Fruit fly (Drosophila melanogaster) whole organism, embryonic: ENCODE measurements around the gene Hat1.

Experiments
- Antp ChIP-seq: fragments of 200-800 bp; sonication (Bioruptor generic); optimal IDR thresholded peaks from 3 replicates; lab custom pipeline; 2016; ENCODE audit warnings: missing biosample characterization, missing genetic modification characterization
- Bdp1 ChIP-seq: fragments of 200-800 bp; sonication (Bioruptor generic); optimal IDR thresholded peaks from 3 replicates; lab custom pipeline; 2016; ENCODE audit warnings: missing biosample characterization, missing genetic modification characterization
- Bteb2 ChIP-seq: fragments of 200-800 bp; sonication (Bioruptor generic); optimal IDR thresholded peaks from 2 replicates; lab custom pipeline; 2016; ENCODE audit warnings: missing biosample characterization, missing genetic modification characterization
- CG10267 ChIP-seq: fragments of 200-800 bp; sonication (Bioruptor generic); optimal IDR thresholded peaks from 2 replicates; lab custom pipeline; 2018; ENCODE audit warnings: missing biosample characterization, mild to moderate bottlenecking, missing genetic modification characterization, moderate library complexity
- CG10543 ChIP-seq: fragments of 200-800 bp; sonication (Bioruptor generic); optimal IDR thresholded peaks from 3 replicates; lab custom pipeline; 2017; ENCODE audit warnings: missing biosample characterization, mild to moderate bottlenecking, missing genetic modification characterization, moderate library complexity
- CG10565 ChIP-seq: fragments of 200-800 bp; sonication (Bioruptor generic); optimal IDR thresholded peaks from 3 replicates; lab custom pipeline; 2016; ENCODE audit warnings: missing biosample characterization, mild to moderate bottlenecking, missing genetic modification characterization
- CG10654 ChIP-seq: fragments of 200-800 bp; sonication (Bioruptor generic); optimal IDR thresholded peaks from 2 replicates; lab custom pipeline; 2016; ENCODE audit warnings: missing biosample characterization, missing genetic modification characterization
- CG11695 ChIP-seq: fragments of 200-800 bp; sonication (Bioruptor generic); IDR thresholded peaks from 3 replicates; pipeline ENCODE4 v1.3.6; 2022; ENCODE audit warnings: missing biosample characterization, missing genetic modification characterization
- CG11723 ChIP-seq: fragments of 200-800 bp; sonication (Bioruptor generic); optimal IDR thresholded peaks from 2 replicates; lab custom pipeline; 2017; ENCODE audit warnings: missing biosample characterization, mild to moderate bottlenecking, missing genetic modification characterization
- CG12744 ChIP-seq: fragments of 200-800 bp; sonication (Bioruptor generic); optimal IDR thresholded peaks from 2 replicates; lab custom pipeline; 2016; ENCODE audit warnings: missing biosample characterization, missing genetic modification characterization
- CG13296 ChIP-seq: fragments of 200-800 bp; sonication (Bioruptor generic); optimal IDR thresholded peaks from 3 replicates; lab custom pipeline; 2018; ENCODE audit warnings: missing biosample characterization, mild to moderate bottlenecking, missing genetic modification characterization
- CG13775 ChIP-seq: fragments of 200-800 bp; sonication (Bioruptor generic); optimal IDR thresholded peaks from 3 replicates; lab custom pipeline; 2017; ENCODE audit warnings: missing biosample characterization, mild to moderate bottlenecking, missing genetic modification characterization
- CG14050 ChIP-seq: fragments of 200-800 bp; sonication (Bioruptor generic); IDR thresholded peaks from 3 replicates; pipeline ENCODE4 v1.3.6; 2022; ENCODE audit warnings: missing biosample characterization, missing genetic modification characterization
- CG16779 ChIP-seq: fragments of 200-800 bp; sonication (Bioruptor generic); IDR thresholded peaks from 2 replicates; pipeline ENCODE4 v1.3.6; 2022; ENCODE audit warnings: missing biosample characterization, missing genetic modification characterization
- CG16863 ChIP-seq: fragments of 200-800 bp; sonication (Bioruptor generic); optimal IDR thresholded peaks from 3 replicates; lab custom pipeline; 2016; ENCODE audit warnings: missing biosample characterization, missing genetic modification characterization
- CG2875 ChIP-seq: fragments of 200-800 bp; sonication (Bioruptor generic); optimal IDR thresholded peaks from 2 replicates; lab custom pipeline; 2017; ENCODE audit warnings: missing biosample characterization, mild to moderate bottlenecking, missing genetic modification characterization, missing genetic modification reagents
- CG30403 ChIP-seq: fragments of 200-800 bp; sonication (Bioruptor generic); optimal IDR thresholded peaks from 3 replicates; lab custom pipeline; 2016; ENCODE audit warnings: missing biosample characterization, missing genetic modification characterization
- CG3065 ChIP-seq: fragments of 200-800 bp; sonication (Bioruptor generic); optimal IDR thresholded peaks from 2 replicates; lab custom pipeline; 2016; ENCODE audit warnings: missing biosample characterization, missing genetic modification characterization
- CG31365 ChIP-seq: fragments of 200-800 bp; sonication (Bioruptor generic); optimal IDR thresholded peaks from 2 replicates; lab custom pipeline; 2018; ENCODE audit warnings: missing biosample characterization, mild to moderate bottlenecking, missing genetic modification characterization
- CG3838 ChIP-seq: fragments of 200-800 bp; sonication (Bioruptor generic); optimal IDR thresholded peaks from 3 replicates; lab custom pipeline; 2016; ENCODE audit warnings: missing biosample characterization, missing genetic modification characterization
- CG3847 ChIP-seq: fragments of 200-800 bp; sonication (Bioruptor generic); IDR thresholded peaks from 2 replicates; pipeline ENCODE4 v1.3.6; 2022; ENCODE audit warnings: missing biosample characterization, missing genetic modification characterization
- CG4730 ChIP-seq: fragments of 200-800 bp; sonication (Bioruptor generic); IDR thresholded peaks from 2 replicates; pipeline ENCODE4 v1.3.6; 2022; ENCODE audit warnings: missing biosample characterization, missing genetic modification characterization
- CG7786 ChIP-seq: fragments of 200-800 bp; sonication (Bioruptor generic); optimal IDR thresholded peaks from 2 replicates; lab custom pipeline; 2016; ENCODE audit warnings: missing biosample characterization, missing genetic modification characterization
- CG7987 ChIP-seq: fragments of 200-800 bp; sonication (Bioruptor generic); optimal IDR thresholded peaks from 2 replicates; lab custom pipeline; 2018; ENCODE audit warnings: missing biosample characterization, mild to moderate bottlenecking, missing genetic modification characterization, moderate library complexity
- CrebB ChIP-seq: fragments of 200-800 bp; sonication (Bioruptor generic); optimal IDR thresholded peaks from 3 replicates; lab custom pipeline; 2018; ENCODE audit warnings: missing biosample characterization, mild to moderate bottlenecking, missing genetic modification characterization
- D19A ChIP-seq: fragments of 200-800 bp; optimal IDR thresholded peaks from 3 replicates; lab custom pipeline; 2019; ENCODE audit warnings: missing biosample characterization, mild to moderate bottlenecking, missing genetic modification characterization, moderate library complexity
- E2f1 ChIP-seq: fragments of 200-800 bp; sonication (Bioruptor generic); IDR thresholded peaks from 2 replicates; pipeline ENCODE4 v1.3.6; 2022; ENCODE audit warnings: missing biosample characterization, missing genetic modification characterization
- Ets97D ChIP-seq: fragments of 200-800 bp; sonication (Bioruptor generic); optimal IDR thresholded peaks from 3 replicates; lab custom pipeline; 2016; ENCODE audit warnings: missing biosample characterization, missing genetic modification characterization
- HLH54F ChIP-seq: fragments of 200-800 bp; sonication (Bioruptor generic); optimal IDR thresholded peaks from 3 replicates; lab custom pipeline; 2016; ENCODE audit warnings: missing biosample characterization, missing genetic modification characterization
- Hey ChIP-seq: fragments of 200-800 bp; sonication (Bioruptor generic); optimal IDR thresholded peaks from 3 replicates; lab custom pipeline; 2018; ENCODE audit warnings: missing biosample characterization, mild to moderate bottlenecking, missing genetic modification characterization
- Lpt ChIP-seq: fragments of >200 bp; optimal IDR thresholded peaks from 2 replicates; lab custom pipeline; 2018; ENCODE audit warnings: missing biosample characterization, missing genetic modification characterization
- Mes4 ChIP-seq: fragments of 200-800 bp; sonication (Bioruptor generic); optimal IDR thresholded peaks from 2 replicates; lab custom pipeline; 2016; ENCODE audit warnings: missing biosample characterization, missing genetic modification characterization
- Oli ChIP-seq: fragments of 200-800 bp; sonication (Bioruptor generic); optimal IDR thresholded peaks from 2 replicates; lab custom pipeline; 2018; ENCODE audit warnings: missing biosample characterization, mild to moderate bottlenecking, missing genetic modification characterization, moderate library complexity
- Sry-β ChIP-seq: fragments of 200-800 bp; sonication (Bioruptor generic); optimal IDR thresholded peaks from 2 replicates; lab custom pipeline; 2018; ENCODE audit warnings: missing biosample characterization, mild to moderate bottlenecking, missing genetic modification characterization, moderate library complexity
- TFAM ChIP-seq: fragments of 200-800 bp; sonication (Bioruptor generic); optimal IDR thresholded peaks from 2 replicates; lab custom pipeline; 2017; ENCODE audit warnings: missing biosample characterization, missing genetic modification characterization, inconsistent platforms
- br ChIP-seq: fragments of >200 bp; optimal IDR thresholded peaks from 2 replicates; lab custom pipeline; 2017
- corto ChIP-seq: fragments of 200-800 bp; sonication (Bioruptor generic); optimal IDR thresholded peaks from 2 replicates; lab custom pipeline; 2016; ENCODE audit warnings: missing biosample characterization, mild to moderate bottlenecking, missing genetic modification characterization, moderate library complexity
- crc ChIP-seq: fragments of 200-800 bp; sonication (Bioruptor generic); optimal IDR thresholded peaks from 2 replicates; lab custom pipeline; 2016; ENCODE audit warnings: missing biosample characterization, missing genetic modification characterization
- croc ChIP-seq: fragments of 200-800 bp; sonication (Bioruptor generic); conservative IDR thresholded peaks from 3 replicates; pipeline ENCODE4 v1.3.6; 2022; ENCODE audit warnings: missing biosample characterization, missing genetic modification characterization
- da ChIP-seq: fragments of 200-800 bp; sonication (Bioruptor generic); optimal IDR thresholded peaks from 2 replicates; lab custom pipeline; 2016; ENCODE audit warnings: missing biosample characterization, missing genetic modification characterization
- dmrt99B ChIP-seq: fragments of 200-800 bp; sonication (Bioruptor generic); optimal IDR thresholded peaks from 2 replicates; lab custom pipeline; 2018; ENCODE audit warnings: missing biosample characterization, mild to moderate bottlenecking, missing genetic modification characterization, moderate library complexity
- gce ChIP-seq: fragments of 200-800 bp; sonication (Bioruptor generic); IDR thresholded peaks from 3 replicates; pipeline ENCODE4 v1.3.6; 2022; ENCODE audit warnings: missing biosample characterization, missing genetic modification characterization
- gfzf ChIP-seq: fragments of 200-800 bp; sonication (Bioruptor generic); optimal IDR thresholded peaks from 2 replicates; lab custom pipeline; 2016; ENCODE audit warnings: missing biosample characterization, mild to moderate bottlenecking, missing genetic modification characterization, moderate library complexity
- gt ChIP-seq: fragments of 200-800 bp; sonication (Bioruptor generic); IDR thresholded peaks from 2 replicates; pipeline ENCODE4 v1.3.6; 2022; ENCODE audit warnings: missing biosample characterization, missing genetic modification characterization
- lilli ChIP-seq: fragments of 200-800 bp; sonication (Bioruptor generic); optimal IDR thresholded peaks from 3 replicates; lab custom pipeline; 2016; ENCODE audit warnings: missing biosample characterization, missing genetic modification characterization
- pum ChIP-seq: fragments of 200-800 bp; sonication (Bioruptor generic); optimal IDR thresholded peaks from 2 replicates; lab custom pipeline; 2016; ENCODE audit warnings: missing biosample characterization, missing genetic modification characterization
- schlank ChIP-seq: fragments of 200-800 bp; sonication (Bioruptor generic); optimal IDR thresholded peaks from 2 replicates; lab custom pipeline; 2018; ENCODE audit warnings: missing biosample characterization, mild to moderate bottlenecking, missing genetic modification characterization
- sima ChIP-seq: fragments of 200-800 bp; sonication (Bioruptor generic); optimal IDR thresholded peaks from 2 replicates; lab custom pipeline; 2016; ENCODE audit warnings: missing biosample characterization, missing genetic modification characterization
- slbo ChIP-seq: fragments of 200-800 bp; sonication (Bioruptor generic); IDR thresholded peaks from 2 replicates; pipeline ENCODE4 v1.3.6; 2022; ENCODE audit warnings: missing biosample characterization, missing genetic modification characterization

Hat1 gene

dm6 chr3R:5789025-5789953 is at the start of gene Hat1, which contains the start of gene Rpn5 (continued):
- peak; percentile 91 for TF ChIP-seq Antp (GFP tag; lab: Kevin White, UChicago)
- peak; percentile 81 for TF ChIP-seq CG12744 (GFP tag; lab: Kevin White, UChicago)
- TF ChIP-seq Bteb2, result peak; percentile 84
- no peak for TF ChIP-seq gt (GFP tag; lab: Robert Waterston, UW)
- no peak; the same call in 2 of the 3 replicates for TF ChIP-seq CG14050 (GFP tag; lab: Robert Waterston, UW)
- TF ChIP-seq CG3065, result peak; percentile 51
- peak; percentile 71 for TF ChIP-seq sima (GFP tag; lab: Kevin White, UChicago)
- TF ChIP-seq Mes4 (GFP tag; lab: Kevin White, UChicago), result peak; percentile 83
- TF ChIP-seq br (lab: Kevin White, UChicago), result no peak
- TF ChIP-seq CG11695 (GFP tag; lab: Robert Waterston, UW), result peak; percentile 44; the same call in 1 of the 3 replicates
- peak; percentile 49; the same call in 1 of the 3 replicates for TF ChIP-seq gce (GFP tag; lab: Robert Waterston, UW)
- peak; percentile 93 for TF ChIP-seq CG7786 (GFP tag; lab: Kevin White, UChicago)
- TF ChIP-seq D19A (tag; lab: Kevin White, UChicago), result peak; percentile 46
- TF ChIP-seq E2f1 (GFP tag; lab: Robert Waterston, UW), result peak; percentile 59
- peak; percentile 94 for TF ChIP-seq HLH54F (GFP tag; lab: Kevin White, UChicago)
- peak; percentile 83 for TF ChIP-seq Bdp1
- peak; percentile 1 for TF ChIP-seq CrebB
- peak; percentile 22 for TF ChIP-seq TFAM
- peak; percentile 93 for TF ChIP-seq pum (GFP tag; lab: Kevin White, UChicago)
- TF ChIP-seq Ets97D (GFP tag; lab: Kevin White, UChicago), result peak; percentile 87
- TF ChIP-seq dmrt99B (tag; lab: Kevin White, UChicago), result no peak
- peak; percentile 21 for TF ChIP-seq Hey
- TF ChIP-seq CG7987 (GFP tag; lab: Kevin White, UChicago), result peak; percentile 8
- TF ChIP-seq CG3847 (GFP tag; lab: Robert Waterston, UW), result peak; percentile 86
- TF ChIP-seq CG10543 (GFP tag; lab: Kevin White, UChicago), result peak; percentile 75
- peak; percentile 72 for TF ChIP-seq da
- peak; percentile 35 for TF ChIP-seq CG2875 (GFP tag; lab: Kevin White, UChicago)
- TF ChIP-seq Sry-β (GFP tag; lab: Kevin White, UChicago), result peak; percentile 90
- TF ChIP-seq Oli (tag; lab: Kevin White, UChicago), result peak; percentile 75
- TF ChIP-seq CG13775 (GFP tag; lab: Kevin White, UChicago), result peak; percentile 93
- peak; percentile 4; the same call in 1 of the 2 replicates for TF ChIP-seq CG4730 (GFP tag; lab: Robert Waterston, UW)
- TF ChIP-seq corto, result peak; percentile 71
- peak; percentile 38 for TF ChIP-seq gfzf (GFP tag; lab: Kevin White, UChicago)
- peak; percentile 46; the same call in 1 of the 2 replicates for TF ChIP-seq CG16779 (GFP tag; lab: Robert Waterston, UW)
- TF ChIP-seq CG10654, result peak; percentile 78
- TF ChIP-seq Lpt (GFP tag; lab: Kevin White, UChicago), result no peak
- peak; percentile 80 for TF ChIP-seq crc (GFP tag; lab: Kevin White, UChicago)
- peak; percentile 92 for TF ChIP-seq CG16863 (GFP tag; lab: Kevin White, UChicago)
- peak; percentile 96 for TF ChIP-seq CG30403 (GFP tag; lab: Kevin White, UChicago)
- TF ChIP-seq CG11723, result peak; percentile 57
- TF ChIP-seq lilli (GFP tag; lab: Kevin White, UChicago), result peak; percentile 92
- TF ChIP-seq CG3838, result peak; percentile 59
- TF ChIP-seq croc (GFP tag; lab: Robert Waterston, UW), result peak; percentile 21; the same call in 1 of the 3 replicates
- peak; percentile 78 for TF ChIP-seq slbo
- TF ChIP-seq CG31365 (tag; lab: Kevin White, UChicago), result no peak
- peak; percentile 52 for TF ChIP-seq CG13296 (GFP tag; lab: Kevin White, UChicago)
- peak; percentile 97 for TF ChIP-seq CG10267
- peak; percentile 17 for TF ChIP-seq CG10565
- peak; percentile 27 for TF ChIP-seq schlank (tag; lab: Kevin White, UChicago)
